Worm (Caenorhabditis elegans): ENCODE measurements around the gene tbx-35.
"Not testable (repeated sequence)": the region's sequence is repeated elsewhere in the genome, so short reads cannot be mapped to it uniquely, and the experiment has no call there.

Gene tbx-35

ce11 chrII:5534939-5535338 is 9.7 kb upstream of the tbx-35 start, which contains the start of gene hlh-25:
Gene hlh-25, plus strand, starts transcription at chrII:5535239.
- not testable (repeated sequence) for TF ChIP-seq nhr-12 (tag; optimal IDR thresholded peaks at IDR 0.05); unc-62 (GFP tag; optimal IDR thresholded peaks at IDR 0.05); swsn-7 (tag; optimal IDR thresholded peaks at IDR 0.05)

ce11 chrII:5533642-5534041 is 8.4 kb upstream of the tbx-35 start, which contains the start of gene hlh-26:
Gene hlh-26, minus strand, starts transcription at chrII:5533742.
- TF ChIP-seq ceh-88 (GFP tag; IDR thresholded peaks at IDR 0.05) (no peak), hlh-17 (GFP tag; optimal IDR thresholded peaks at IDR 0.05; ENCODE audit: borderline replicate concordance) (no peak)

DNA sequence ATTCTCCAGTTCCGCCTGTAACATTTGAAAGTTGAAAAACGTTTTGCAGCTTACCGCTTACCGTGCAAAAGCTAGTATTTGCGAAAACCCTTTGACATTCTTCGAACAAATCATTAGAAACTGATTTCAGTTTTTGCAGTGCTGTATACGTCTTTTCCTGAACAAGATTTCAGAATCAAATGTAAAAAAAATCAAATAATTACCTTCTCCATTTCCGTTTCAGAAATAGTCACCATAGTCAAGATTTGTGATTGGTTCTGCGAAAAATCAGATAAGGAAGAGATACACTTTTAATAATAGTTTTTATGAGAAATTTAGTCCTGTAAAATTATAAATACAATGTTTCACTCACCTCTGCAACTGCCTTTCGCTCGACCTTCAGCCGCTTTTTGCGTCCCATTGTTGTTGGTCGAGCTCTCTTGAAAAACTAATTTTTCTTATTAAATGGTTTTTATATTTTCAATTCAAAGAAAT is 6.7 kb upstream of the tbx-35 start, which contains the start of gene C17C3.9:
Gene C17C3.9 (minus strand): TSS at position 424 of the 474 bp plus-strand sequence.
- no peak for TF ChIP-seq zag-1 (tag; optimal IDR thresholded peaks at IDR 0.05)
- TF ChIP-seq unc-62 (GFP tag; optimal IDR thresholded peaks at IDR 0.05) = no peak
- TF ChIP-seq aha-1 (tag; optimal IDR thresholded peaks at IDR 0.05) = no peak
- TF ChIP-seq tlp-1 (tag; optimal IDR thresholded peaks at IDR 0.05) = no peak
- TF ChIP-seq ceh-90 (tag; optimal IDR thresholded peaks at IDR 0.05) = no peak
- TF ChIP-seq mdl-1 (tag; optimal IDR thresholded peaks at IDR 0.05) = no peak

DNA sequence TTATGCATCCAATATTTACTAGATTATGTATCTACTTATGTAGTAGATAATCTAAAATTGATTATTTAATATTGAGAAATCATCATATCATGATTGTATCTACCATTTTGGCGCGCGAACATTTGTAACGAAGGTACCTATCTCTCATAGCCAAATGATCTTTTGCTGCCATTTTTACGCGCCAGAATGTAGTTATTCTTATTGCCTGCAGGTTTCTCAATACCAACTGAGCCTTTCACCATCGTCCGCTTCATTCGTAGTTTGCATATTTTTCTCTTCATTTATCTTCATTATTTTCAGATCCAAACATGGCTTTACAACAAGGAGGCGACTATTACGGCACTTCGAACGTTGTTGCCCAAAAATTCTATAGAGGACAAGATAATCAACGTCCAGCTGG is 2.6 kb upstream of the tbx-35 start, which contains the start of gene ZK177.1:
Gene ZK177.1 (plus strand): TSS at position 301 of the 400 bp plus-strand sequence.
- no peak for TF ChIP-seq pag-3 (tag; optimal IDR thresholded peaks at IDR 0.05; ENCODE audit: borderline replicate concordance, insufficient read depth)
- no peak for TF ChIP-seq hlh-17 (GFP tag; optimal IDR thresholded peaks at IDR 0.05; ENCODE audit: borderline replicate concordance)
- no peak for TF ChIP-seq elt-3 (tag; optimal IDR thresholded peaks at IDR 0.05)
- no peak for TF ChIP-seq nhr-77 (tag; optimal IDR thresholded peaks at IDR 0.05)
- TF ChIP-seq swsn-7 (tag; optimal IDR thresholded peaks at IDR 0.05) = no peak
- TF ChIP-seq snpc-4 (tag; optimal IDR thresholded peaks at IDR 0.05) = no peak
- TF ChIP-seq C16A3.4 (tag; optimal IDR thresholded peaks at IDR 0.05) = no peak
- TF ChIP-seq nhr-84 (tag; optimal IDR thresholded peaks at IDR 0.05) = no peak
- TF ChIP-seq sup-37 (GFP tag; optimal IDR thresholded peaks at IDR 0.05) = no peak
- no peak for TF ChIP-seq nhr-71 (tag; optimal IDR thresholded peaks at IDR 0.05)
- TF ChIP-seq ceh-82 (tag; optimal IDR thresholded peaks at IDR 0.05) = no peak
- no peak for TF ChIP-seq lin-39 (tag; optimal IDR thresholded peaks at IDR 0.05)
- TF ChIP-seq fkh-8 (tag; optimal IDR thresholded peaks at IDR 0.05) = no peak
- no peak for TF ChIP-seq skn-1 (tag; optimal IDR thresholded peaks at IDR 0.05)
- no peak for TF ChIP-seq zag-1 (tag; optimal IDR thresholded peaks at IDR 0.05)
- TF ChIP-seq nhr-19 (GFP tag; conservative IDR thresholded peaks at IDR 0.05) = no peak
- no peak for TF ChIP-seq lsy-2 (tag; optimal IDR thresholded peaks at IDR 0.05)
- no peak for TF ChIP-seq nhr-76 (tag; optimal IDR thresholded peaks at IDR 0.05)
- no peak for TF ChIP-seq C04F5.9 (tag; optimal IDR thresholded peaks at IDR 0.05)

ce11 chrII:5522637-5523036 is 2.6 kb downstream of the tbx-35 start, which contains the start of gene ZK177.11:
Gene ZK177.11, plus strand, starts transcription at chrII:5522937.
- TF ChIP-seq grh-1 (GFP tag; IDR thresholded peaks at IDR 0.05) = no peak
- TF ChIP-seq unc-130 (tag; optimal IDR thresholded peaks at IDR 0.05) = no peak
- TF ChIP-seq nhr-11 (tag; optimal IDR thresholded peaks at IDR 0.05) = no peak
- TF ChIP-seq tlp-1 (tag; optimal IDR thresholded peaks at IDR 0.05) = no peak
- no peak for TF ChIP-seq lir-3 (tag; optimal IDR thresholded peaks at IDR 0.05; ENCODE audit: poor library complexity)
- TF ChIP-seq pax-3 (tag; optimal IDR thresholded peaks at IDR 0.05) = no peak
- TF ChIP-seq elt-2 (tag; optimal IDR thresholded peaks at IDR 0.05) = no peak
- TF ChIP-seq hpl-2 (GFP tag; optimal IDR thresholded peaks at IDR 0.05) = no peak
- no peak for TF ChIP-seq nhr-19 (GFP tag; conservative IDR thresholded peaks at IDR 0.05)
- no peak for TF ChIP-seq fkh-8 (tag; optimal IDR thresholded peaks at IDR 0.05)
- TF ChIP-seq jun-1 (tag; optimal IDR thresholded peaks at IDR 0.05) = no peak
- TF ChIP-seq irx-1 (tag; optimal IDR thresholded peaks at IDR 0.05) = no peak
- no peak for TF ChIP-seq mab-9 (GFP tag; IDR thresholded peaks at IDR 0.05)
- TF ChIP-seq aha-1 (tag; optimal IDR thresholded peaks at IDR 0.05) = no peak
- no peak for TF ChIP-seq fkh-10 (GFP tag; optimal IDR thresholded peaks at IDR 0.05)
